Worm (Caenorhabditis elegans) whole organism, early embryonic: ENCODE data around the gene slc-17.7.

ENCODE experiments used
- B0310.2 ChIP-seq: sonication (generic microtip); optimal IDR thresholded peaks from 2 replicates; lab custom pipeline; 2016; ENCODE audit warnings: mild to moderate bottlenecking, missing genetic modification characterization, missing compliant biosample characterization
- F13C5.2 ChIP-seq: sonication (generic microtip); optimal IDR thresholded peaks from 2 replicates; lab custom pipeline; 2017; ENCODE audit warnings: mild to moderate bottlenecking, missing genetic modification characterization, inconsistent platforms, missing compliant biosample characterization
- aly-1 ChIP-seq: sonication (generic microtip); optimal IDR thresholded peaks from 2 replicates; lab custom pipeline; 2016; ENCODE audit warnings: missing genetic modification characterization, missing compliant biosample characterization
- ama-1 ChIP-seq: fragments of 150-350 bp; optimal IDR thresholded peaks from 2 replicates; lab custom pipeline; 2014
- ceh-13 ChIP-seq: fragments of 200-800 bp; sonication (Bioruptor generic); optimal IDR thresholded peaks from 2 replicates; lab custom pipeline; 2018; ENCODE audit warnings: mild to moderate bottlenecking, missing genetic modification characterization, missing compliant biosample characterization
- ceh-36 ChIP-seq: sonication (generic microtip); optimal IDR thresholded peaks from 2 replicates; lab custom pipeline; 2016; ENCODE audit warnings: missing genetic modification characterization, inconsistent platforms, missing compliant biosample characterization
- ets-7 ChIP-seq: sonication (generic microtip); optimal IDR thresholded peaks from 2 replicates; lab custom pipeline; 2016; ENCODE audit warnings: missing genotype, missing genetic modification characterization, missing compliant biosample characterization
- flt-1 ChIP-seq: fragments of 200-800 bp; sonication (Bioruptor generic); IDR thresholded peaks from 2 replicates; pipeline ENCODE4 v1.3.6; 2022; ENCODE audit warnings: missing genetic modification characterization, missing compliant biosample characterization
- hmbx-1 ChIP-seq: sonication (generic microtip); optimal IDR thresholded peaks from 2 replicates; lab custom pipeline; 2016; ENCODE audit warnings: mild to moderate bottlenecking, missing genetic modification characterization, missing compliant biosample characterization
- hmg-4 ChIP-seq: fragments of 200-800 bp; sonication (Bioruptor generic); optimal IDR thresholded peaks from 2 replicates; lab custom pipeline; 2018; ENCODE audit warnings: mild to moderate bottlenecking, missing genetic modification characterization, missing compliant biosample characterization
- hnd-1 ChIP-seq: sonication (generic microtip); optimal IDR thresholded peaks from 2 replicates; lab custom pipeline; 2016; ENCODE audit warnings: missing genetic modification characterization, missing compliant biosample characterization
- pes-1 ChIP-seq: fragments of 200-800 bp; sonication (Bioruptor generic); IDR thresholded peaks from 2 replicates; pipeline ENCODE4 v1.3.6; 2022; ENCODE audit warnings: missing genetic modification reagents, missing genetic modification characterization, missing compliant biosample characterization
- scrt-1 ChIP-seq: fragments of 200-800 bp; sonication (Bioruptor generic); IDR thresholded peaks from 2 replicates; pipeline ENCODE4 v1.3.6; 2022; ENCODE audit warnings: missing genetic modification characterization, missing compliant biosample characterization
- sea-1 ChIP-seq: fragments of 200-800 bp; sonication (Bioruptor generic); conservative IDR thresholded peaks from 2 replicates; pipeline ENCODE4 v1.3.6; 2022; ENCODE audit warnings: missing genetic modification characterization, missing compliant biosample characterization
- tbx-11 ChIP-seq: fragments of 200-800 bp; sonication (Bioruptor generic); IDR thresholded peaks from 2 replicates; pipeline ENCODE4 v1.3.6; 2022; ENCODE audit warnings: missing genetic modification characterization, missing compliant biosample characterization
- tbx-37 ChIP-seq: fragments of 200-800 bp; sonication (Bioruptor generic); conservative IDR thresholded peaks from 2 replicates; pipeline ENCODE4 v1.3.6; 2022; ENCODE audit warnings: missing genetic modification reagents, missing genetic modification characterization, missing compliant biosample characterization
- tra-4 ChIP-seq: sonication (generic microtip); optimal IDR thresholded peaks from 2 replicates; lab custom pipeline; 2017; ENCODE audit warnings: missing genetic modification characterization, missing compliant biosample characterization

slc-17.7 gene

DNA sequence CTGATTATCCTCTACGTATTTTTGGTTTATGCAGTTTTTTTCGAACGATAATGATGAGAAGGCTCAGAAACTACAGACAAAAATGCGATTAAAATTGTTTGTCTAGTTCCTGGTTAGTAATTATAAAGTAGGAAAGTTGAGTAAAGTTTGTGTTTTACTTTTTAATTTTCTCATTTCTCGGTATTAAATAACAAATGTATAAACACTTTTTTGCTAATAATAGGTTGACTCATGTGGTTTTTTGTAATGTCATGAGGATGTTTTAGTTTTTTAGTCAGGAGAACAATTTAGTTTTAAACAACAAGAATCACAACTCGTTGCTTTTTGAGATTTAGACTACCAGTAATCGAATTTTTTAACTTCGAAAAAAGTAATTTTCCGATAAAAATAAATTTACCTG is 6.3 kb upstream of the slc-17.7 start:
- no peak for TF ChIP-seq flt-1 (GFP tag; lab: Robert Waterston, UW)
- no peak for TF ChIP-seq hmg-4
- no peak for TF ChIP-seq F13C5.2 (tag; lab: Kevin White, UChicago)
- TF ChIP-seq hnd-1: no peak
- no peak for TF ChIP-seq ceh-13 (GFP tag; lab: Kevin White, UChicago)

ce11 chrV:9271835-9272234 is 5.5 kb upstream of the slc-17.7 start:
- TF ChIP-seq hnd-1 (no peak), flt-1 (GFP tag; lab: Robert Waterston, UW) (no peak), B0310.2 (tag; lab: Kevin White, UChicago) (no peak), sea-1 (no peak), tbx-37 (GFP tag; lab: Robert Waterston, UW) (no peak), scrt-1 (GFP tag; lab: Robert Waterston, UW) (no peak), F13C5.2 (tag; lab: Kevin White, UChicago) (no peak), ets-7 (tag; lab: Kevin White, UChicago) (no peak), aly-1 (no peak), pes-1 (no peak), tbx-11 (GFP tag; lab: Robert Waterston, UW) (no peak), ceh-13 (GFP tag; lab: Kevin White, UChicago) (no peak), tra-4 (no peak), ama-1 (lab: Kevin White, UChicago) (no peak), hmbx-1 (tag; lab: Kevin White, UChicago) (no peak), ceh-36 (tag; lab: Kevin White, UChicago) (no peak)

DNA sequence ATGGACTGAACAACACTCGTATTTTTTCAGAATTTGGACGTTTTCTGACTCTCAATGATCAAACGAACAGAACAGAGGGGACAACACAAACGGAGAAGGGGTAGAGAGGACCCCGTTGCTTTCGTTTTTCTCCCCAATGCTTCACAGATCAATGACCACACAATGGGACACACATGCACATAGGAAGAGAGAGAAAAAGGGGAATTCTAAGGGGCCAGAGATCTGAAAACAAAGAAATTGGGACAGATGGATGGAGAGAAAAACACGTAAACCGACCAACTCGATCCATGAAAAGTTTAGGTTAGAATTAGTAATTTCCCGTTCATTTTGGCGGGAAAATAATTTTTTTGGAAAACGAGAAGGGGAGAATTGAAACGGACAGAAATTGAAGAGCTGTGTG is 4.1 kb upstream of the slc-17.7 start:
- TF ChIP-seq tbx-37 (GFP tag; lab: Robert Waterston, UW): no peak
- TF ChIP-seq hmbx-1 (tag; lab: Kevin White, UChicago): no peak
- no peak for TF ChIP-seq ets-7 (tag; lab: Kevin White, UChicago)
- no peak for TF ChIP-seq hnd-1

ce11 chrV:9268202-9268601 is 1.9 kb upstream of the slc-17.7 start:
- TF ChIP-seq F13C5.2 (tag; lab: Kevin White, UChicago) (no peak), tbx-11 (GFP tag; lab: Robert Waterston, UW) (no peak), ceh-36 (tag; lab: Kevin White, UChicago) (no peak), ets-7 (tag; lab: Kevin White, UChicago) (no peak), aly-1 (no peak), tbx-37 (GFP tag; lab: Robert Waterston, UW) (no peak), tra-4 (no peak), B0310.2 (tag; lab: Kevin White, UChicago) (no peak), pes-1 (no peak), hnd-1 (no peak), hmbx-1 (tag; lab: Kevin White, UChicago) (no peak), scrt-1 (GFP tag; lab: Robert Waterston, UW) (no peak), flt-1 (GFP tag; lab: Robert Waterston, UW) (no peak)

DNA sequence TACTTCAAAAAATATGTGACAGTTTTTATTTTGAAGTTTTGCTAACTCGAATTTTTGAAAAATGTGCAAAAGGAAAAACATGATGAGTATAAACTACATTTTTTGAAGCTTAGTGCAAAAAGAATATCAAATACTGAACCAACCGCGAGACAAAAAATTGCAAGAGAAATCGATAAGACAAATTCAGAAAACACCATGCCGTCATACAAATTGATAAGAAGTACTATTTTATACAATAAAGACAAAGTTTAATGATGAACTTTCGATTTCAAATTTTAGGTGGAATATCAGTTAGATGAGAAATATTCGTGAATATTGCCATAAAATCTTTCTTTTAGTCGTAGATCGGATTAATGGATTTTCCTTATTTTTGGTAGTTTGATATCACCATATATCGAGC is 3.6 kb downstream of the slc-17.7 start:
- TF ChIP-seq hmbx-1 (tag; lab: Kevin White, UChicago): no peak
- TF ChIP-seq scrt-1 (GFP tag; lab: Robert Waterston, UW): no peak
- no peak for TF ChIP-seq tbx-37 (GFP tag; lab: Robert Waterston, UW)
- TF ChIP-seq F13C5.2 (tag; lab: Kevin White, UChicago): no peak
- no peak for TF ChIP-seq hnd-1
- TF ChIP-seq ceh-36 (tag; lab: Kevin White, UChicago): no peak
- TF ChIP-seq aly-1: no peak
- no peak for TF ChIP-seq sea-1
- no peak for TF ChIP-seq flt-1 (GFP tag; lab: Robert Waterston, UW)
- no peak for TF ChIP-seq hmg-4
- no peak for TF ChIP-seq tbx-11 (GFP tag; lab: Robert Waterston, UW)
- TF ChIP-seq ceh-13 (GFP tag; lab: Kevin White, UChicago): no peak
- no peak for TF ChIP-seq ama-1 (lab: Kevin White, UChicago)
- no peak for TF ChIP-seq tra-4
- TF ChIP-seq ets-7 (tag; lab: Kevin White, UChicago): no peak
- TF ChIP-seq pes-1: no peak
- TF ChIP-seq B0310.2 (tag; lab: Kevin White, UChicago): no peak

DNA sequence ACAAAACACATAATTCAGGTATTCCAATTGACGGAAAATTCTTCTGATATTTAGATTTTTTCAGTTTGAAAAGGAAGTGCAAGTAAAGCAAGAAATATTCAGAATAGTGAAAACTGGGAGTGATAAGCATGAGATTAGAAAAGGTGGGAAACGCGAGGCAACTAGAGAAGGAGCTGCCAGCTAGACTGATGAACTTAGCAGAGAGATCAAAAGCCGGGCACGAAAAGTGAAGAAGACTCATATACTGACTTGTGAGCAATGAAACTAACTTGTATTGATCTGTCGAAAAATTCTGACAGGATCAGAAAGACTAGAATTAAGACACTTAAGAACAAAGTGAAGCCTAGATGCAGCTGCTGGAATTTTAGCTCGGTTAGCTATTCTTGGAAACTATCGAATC is 4.8 kb downstream of the slc-17.7 start, which contains the start of gene nhr-36:
Gene nhr-36, minus strand, starts transcription at position 101 of the 400 bp plus-strand sequence.
- TF ChIP-seq scrt-1 (GFP tag; lab: Robert Waterston, UW) (no peak), ets-7 (tag; lab: Kevin White, UChicago) (no peak), tbx-11 (GFP tag; lab: Robert Waterston, UW) (no peak), B0310.2 (tag; lab: Kevin White, UChicago) (no peak), hmg-4 (no peak), aly-1 (no peak), hnd-1 (no peak), tra-4 (no peak), ceh-13 (GFP tag; lab: Kevin White, UChicago) (no peak), ceh-36 (tag; lab: Kevin White, UChicago) (no peak), F13C5.2 (tag; lab: Kevin White, UChicago) (no peak), flt-1 (GFP tag; lab: Robert Waterston, UW) (no peak), tbx-37 (GFP tag; lab: Robert Waterston, UW) (no peak), hmbx-1 (tag; lab: Kevin White, UChicago) (no peak), ama-1 (lab: Kevin White, UChicago) (no peak), pes-1 (no peak), sea-1 (no peak)

ce11 chrV:9260411-9260810 is 5.9 kb downstream of the slc-17.7 start:
- TF ChIP-seq hmbx-1 (tag; lab: Kevin White, UChicago) (no peak), aly-1 (no peak), hmg-4 (no peak), scrt-1 (GFP tag; lab: Robert Waterston, UW) (no peak), hnd-1 (no peak), pes-1 (no peak), ceh-36 (tag; lab: Kevin White, UChicago) (no peak), ama-1 (lab: Kevin White, UChicago) (no peak), sea-1 (no peak), tra-4 (no peak), F13C5.2 (tag; lab: Kevin White, UChicago) (no peak), B0310.2 (tag; lab: Kevin White, UChicago) (no peak), tbx-37 (GFP tag; lab: Robert Waterston, UW) (no peak), ets-7 (tag; lab: Kevin White, UChicago) (no peak), flt-1 (GFP tag; lab: Robert Waterston, UW) (no peak), tbx-11 (GFP tag; lab: Robert Waterston, UW) (no peak), ceh-13 (GFP tag; lab: Kevin White, UChicago) (no peak)
